Worm (Caenorhabditis elegans): ENCODE data around the gene haao-1.

DNA sequence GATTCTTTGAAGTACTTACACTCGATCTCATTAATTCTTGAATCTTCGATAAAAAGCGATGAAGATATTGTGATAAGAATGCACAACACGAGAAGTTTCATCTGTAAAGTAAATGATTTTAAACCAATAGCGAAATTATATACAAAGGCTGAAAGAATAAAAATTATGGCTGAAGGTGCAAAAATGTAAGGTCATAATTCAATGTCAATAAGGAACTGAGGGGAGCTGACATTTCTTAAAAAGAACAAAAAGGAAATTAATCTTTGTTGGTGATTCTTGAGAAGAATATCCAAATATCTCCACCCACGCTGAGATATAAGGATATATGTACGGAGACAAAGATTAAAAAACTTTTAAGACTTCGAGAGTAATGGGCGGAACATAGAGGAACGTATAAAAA, 19.4 kb downstream of the haao-1 start, which contains the start of gene C50F4.9:
- no peak for TF ChIP-seq hmg-4 (GFP tag; optimal IDR thresholded peaks at IDR 0.05)
- no peak for TF ChIP-seq ets-7 (tag; optimal IDR thresholded peaks at IDR 0.05)
- no peak for TF ChIP-seq sea-1 (GFP tag; conservative IDR thresholded peaks at IDR 0.05)
- no peak for TF ChIP-seq scrt-1 (GFP tag; IDR thresholded peaks at IDR 0.05)
- no peak for TF ChIP-seq tbx-37 (GFP tag; conservative IDR thresholded peaks at IDR 0.05)
- TF ChIP-seq flt-1 (GFP tag; IDR thresholded peaks at IDR 0.05), result no peak
